Worm (Caenorhabditis elegans): ENCODE measurements around the gene nlp-76.
A peak's percentile ranks its signal among the peaks of the same experiment; 100 is the strongest.

nlp-76 gene

DNA sequence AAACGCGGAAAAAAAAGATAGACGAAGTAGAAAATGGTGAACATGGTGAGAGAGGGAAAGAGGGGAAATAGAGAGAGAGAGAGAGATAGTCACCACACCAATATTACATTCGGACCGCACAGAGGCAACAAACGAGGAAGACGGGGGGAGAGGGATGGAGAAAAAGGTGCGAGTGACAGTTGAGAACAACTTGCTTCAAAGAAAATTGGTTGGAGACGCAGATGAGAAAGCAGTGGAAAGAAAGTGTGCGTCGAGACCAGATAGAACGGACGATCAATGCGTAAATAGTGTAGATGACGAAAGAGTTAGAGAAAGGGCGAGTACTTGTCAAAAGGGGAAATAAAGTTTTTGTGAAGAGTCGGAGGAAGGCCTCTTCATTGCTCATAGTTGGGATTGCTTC is 6.7 kb upstream of the nlp-76 start:
- TF ChIP-seq nhr-77 (tag; optimal IDR thresholded peaks at IDR 0.05) (no peak), ama-1 (optimal IDR thresholded peaks at IDR 0.05) (peak; percentile 66), aly-2 (tag; optimal IDR thresholded peaks at IDR 0.05) (no peak), elt-2 (tag; optimal IDR thresholded peaks at IDR 0.05) (peak; percentile 64), daf-12 (tag; optimal IDR thresholded peaks at IDR 0.05) (no peak), egl-5 (tag; optimal IDR thresholded peaks at IDR 0.05) (peak; percentile 64), elt-3 (tag; optimal IDR thresholded peaks at IDR 0.05) (no peak), ztf-4 (tag; optimal IDR thresholded peaks at IDR 0.05) (peak; percentile 21), nfya-1 (tag; optimal IDR thresholded peaks at IDR 0.05; ENCODE audit: insufficient read depth) (peak; percentile 87), unc-62 (GFP tag; optimal IDR thresholded peaks at IDR 0.05) (peak; percentile 84), ztf-11 (tag; optimal IDR thresholded peaks at IDR 0.05) (no peak), ceh-16 (tag; optimal IDR thresholded peaks at IDR 0.05) (no peak), nhr-23 (tag; optimal IDR thresholded peaks at IDR 0.05) (peak; percentile 70), lin-15B (tag; optimal IDR thresholded peaks at IDR 0.05) (peak; percentile 23), nhr-237 (tag; optimal IDR thresholded peaks at IDR 0.05) (no peak), nhr-76 (tag; optimal IDR thresholded peaks at IDR 0.05) (no peak), nhr-12 (tag; optimal IDR thresholded peaks at IDR 0.05) (no peak), nhr-25 (tag; optimal IDR thresholded peaks at IDR 0.05) (peak; percentile 75), tbx-2 (tag; optimal IDR thresholded peaks at IDR 0.05) (peak; percentile 74), skn-1 (tag; optimal IDR thresholded peaks at IDR 0.05) (peak; percentile 25), R02D3.7 (tag; optimal IDR thresholded peaks at IDR 0.05) (no peak), mdl-1 (tag; optimal IDR thresholded peaks at IDR 0.05) (peak; percentile 27), ceh-82 (tag; optimal IDR thresholded peaks at IDR 0.05) (peak; percentile 26), hmg-11 (tag; optimal IDR thresholded peaks at IDR 0.05) (peak; percentile 95), zag-1 (tag; optimal IDR thresholded peaks at IDR 0.05) (no peak), lsy-12 (tag; optimal IDR thresholded peaks at IDR 0.05) (peak; percentile 41), nhr-11 (tag; optimal IDR thresholded peaks at IDR 0.05) (no peak), pqm-1 (tag; optimal IDR thresholded peaks at IDR 0.05) (peak; percentile 57), jun-1 (tag; optimal IDR thresholded peaks at IDR 0.05) (no peak), nhr-28 (tag; optimal IDR thresholded peaks at IDR 0.05) (no peak), lin-39 (tag; optimal IDR thresholded peaks at IDR 0.05) (peak; percentile 54), unc-39 (tag; optimal IDR thresholded peaks at IDR 0.05) (no peak), elt-1 (tag; optimal IDR thresholded peaks at IDR 0.05) (peak; percentile 69), mml-1 (tag; optimal IDR thresholded peaks at IDR 0.05) (no peak), ceh-28 (tag; optimal IDR thresholded peaks at IDR 0.05) (peak; percentile 70), nhr-43 (tag; optimal IDR thresholded peaks at IDR 0.05; ENCODE audit: poor library complexity, severe bottlenecking) (peak; percentile 50), ceh-9 (tag; optimal IDR thresholded peaks at IDR 0.05) (no peak), sea-2 (GFP tag; optimal IDR thresholded peaks at IDR 0.05) (no peak), snpc-4 (tag; optimal IDR thresholded peaks at IDR 0.05) (peak; percentile 10), egl-27 (tag; optimal IDR thresholded peaks at IDR 0.05) (no peak), pha-4 (tag; optimal IDR thresholded peaks at IDR 0.05) (peak; percentile 85), fkh-2 (tag; optimal IDR thresholded peaks at IDR 0.05) (no peak), fkh-10 (GFP tag; optimal IDR thresholded peaks at IDR 0.05) (peak; percentile 84), fos-1 (tag; optimal IDR thresholded peaks at IDR 0.05) (no peak), ZK546.5 (tag; optimal IDR thresholded peaks at IDR 0.05) (no peak), nhr-67 (tag; optimal IDR thresholded peaks at IDR 0.05) (no peak), eor-1 (tag; optimal IDR thresholded peaks at IDR 0.05) (no peak)

Measured in whole organism, L3 larva.